Fruit fly (Drosophila melanogaster) whole organism, embryonic: ENCODE results near the gene Lip3.

ENCODE experiments used
- Ada2b ChIP-seq: fragments of 200-800 bp; sonication (Bioruptor generic); IDR thresholded peaks from 2 replicates; pipeline ENCODE4 v1.3.6; 2022; ENCODE audit warnings: missing biosample characterization, missing genetic modification characterization
- Asciz ChIP-seq: fragments of 200-800 bp; sonication (Bioruptor generic); optimal IDR thresholded peaks from 2 replicates; lab custom pipeline; 2017; ENCODE audit warnings: missing biosample characterization, mild to moderate bottlenecking, missing genetic modification characterization, missing genetic modification reagents
- B-H1 ChIP-seq: fragments of 200-800 bp; sonication (Bioruptor generic); IDR thresholded peaks from 3 replicates; pipeline ENCODE4 v1.3.6; 2022; ENCODE audit warnings: missing biosample characterization, missing genetic modification characterization
- BEAF-32 ChIP-seq: fragments of 200-800 bp; sonication (Bioruptor generic); optimal IDR thresholded peaks from 3 replicates; lab custom pipeline; 2017; ENCODE audit warnings: missing biosample characterization, missing genetic modification characterization, mild to moderate bottlenecking, moderate library complexity, missing genetic modification reagents
- Bteb2 ChIP-seq: fragments of 200-800 bp; sonication (Bioruptor generic); optimal IDR thresholded peaks from 2 replicates; lab custom pipeline; 2016; ENCODE audit warnings: missing biosample characterization, missing genetic modification characterization
- C15 ChIP-seq: fragments of 200-800 bp; sonication (Bioruptor generic); IDR thresholded peaks from 3 replicates; pipeline ENCODE4 v1.3.6; 2022; ENCODE audit warnings: missing biosample characterization, missing genetic modification characterization
- CG10321 ChIP-seq: fragments of 200-800 bp; sonication (Bioruptor generic); IDR thresholded peaks from 2 replicates; pipeline ENCODE4 v1.3.6; 2022; ENCODE audit warnings: missing biosample characterization, missing genetic modification characterization
- CG10654 ChIP-seq: fragments of 200-800 bp; sonication (Bioruptor generic); optimal IDR thresholded peaks from 2 replicates; lab custom pipeline; 2016; ENCODE audit warnings: missing biosample characterization, missing genetic modification characterization
- CG11695 ChIP-seq: fragments of 200-800 bp; sonication (Bioruptor generic); IDR thresholded peaks from 3 replicates; pipeline ENCODE4 v1.3.6; 2022; ENCODE audit warnings: missing biosample characterization, missing genetic modification characterization
- CG12104 ChIP-seq: fragments of 200-800 bp; sonication (Bioruptor generic); optimal IDR thresholded peaks from 3 replicates; lab custom pipeline; 2016; ENCODE audit warnings: missing biosample characterization, missing genetic modification characterization
- CG12236 ChIP-seq: fragments of 200-800 bp; sonication (Bioruptor generic); optimal IDR thresholded peaks from 2 replicates; lab custom pipeline; 2016; ENCODE audit warnings: missing biosample characterization, missing genetic modification characterization
- CG13123 ChIP-seq: fragments of 200-800 bp; sonication (Bioruptor generic); optimal IDR thresholded peaks from 2 replicates; lab custom pipeline; 2016; ENCODE audit warnings: missing biosample characterization, missing genetic modification characterization
- CG13624 ChIP-seq: fragments of 200-800 bp; sonication (Bioruptor generic); optimal IDR thresholded peaks from 2 replicates; lab custom pipeline; 2016; ENCODE audit warnings: missing biosample characterization, missing genetic modification characterization
- CG14710 ChIP-seq: fragments of 200-800 bp; sonication (Bioruptor generic); optimal IDR thresholded peaks from 3 replicates; lab custom pipeline; 2019; ENCODE audit warnings: missing biosample characterization, mild to moderate bottlenecking, missing genetic modification characterization, moderate library complexity
- CG17385 ChIP-seq: fragments of 200-800 bp; sonication (Bioruptor generic); optimal IDR thresholded peaks from 3 replicates; lab custom pipeline; 2018; ENCODE audit warnings: missing biosample characterization, mild to moderate bottlenecking, missing genetic modification characterization
- CG18619 ChIP-seq: fragments of 200-800 bp; sonication (Bioruptor generic); optimal IDR thresholded peaks from 3 replicates; lab custom pipeline; 2017; ENCODE audit warnings: missing biosample characterization, mild to moderate bottlenecking, missing genetic modification characterization
- CG2120 ChIP-seq: fragments of 200-800 bp; sonication (Bioruptor generic); optimal IDR thresholded peaks from 3 replicates; lab custom pipeline; 2016; ENCODE audit warnings: missing biosample characterization, missing genetic modification characterization
- CG32767 ChIP-seq: fragments of 200-800 bp; sonication (Bioruptor generic); IDR thresholded peaks from 2 replicates; pipeline ENCODE4 v1.3.6; 2022; ENCODE audit warnings: missing biosample characterization, missing genetic modification characterization
- CG34376 ChIP-seq: fragments of 200-800 bp; sonication (Bioruptor generic); optimal IDR thresholded peaks from 2 replicates; lab custom pipeline; 2018; ENCODE audit warnings: missing biosample characterization, mild to moderate bottlenecking, missing genetic modification characterization
- CG34422 ChIP-seq: fragments of 200-800 bp; sonication (Bioruptor generic); IDR thresholded peaks from 3 replicates; pipeline ENCODE4 v1.3.6; 2022; ENCODE audit warnings: missing biosample characterization, missing genetic modification characterization
- CG6854 ChIP-seq: fragments of 200-800 bp; sonication (Bioruptor generic); optimal IDR thresholded peaks from 3 replicates; lab custom pipeline; 2017; ENCODE audit warnings: missing biosample characterization, mild to moderate bottlenecking, missing genetic modification characterization
- CG7786 ChIP-seq: fragments of 200-800 bp; sonication (Bioruptor generic); optimal IDR thresholded peaks from 2 replicates; lab custom pipeline; 2016; ENCODE audit warnings: missing biosample characterization, missing genetic modification characterization
- CG9932 ChIP-seq: fragments of 200-800 bp; sonication (Bioruptor generic); IDR thresholded peaks from 2 replicates; pipeline ENCODE4 v1.3.6; 2022; ENCODE audit warnings: missing biosample characterization, missing genetic modification characterization
- CHES-1-like ChIP-seq: fragments of 200-800 bp; sonication (Bioruptor generic); optimal IDR thresholded peaks from 2 replicates; lab custom pipeline; 2016; ENCODE audit warnings: missing biosample characterization, missing genetic modification characterization
- Drgx ChIP-seq: fragments of 200-800 bp; sonication (Bioruptor generic); IDR thresholded peaks from 2 replicates; pipeline ENCODE4 v1.3.6; 2022; ENCODE audit warnings: missing biosample characterization, missing genetic modification characterization
- ERR ChIP-seq: fragments of 200-800 bp; sonication (Bioruptor generic); optimal IDR thresholded peaks from 2 replicates; lab custom pipeline; 2016; ENCODE audit warnings: missing biosample characterization, missing genetic modification characterization
- Eip74EF ChIP-seq, 2 experiments: fragments of 200-800 bp in 1 of 2; fragments of >200 bp in 1 of 2; sonication (Bioruptor generic) in 1 of 2; optimal IDR thresholded peaks; 2 replicates each; lab custom pipeline; 2017 to 2019; ENCODE audit warnings: missing biosample characterization in 2 of 2, missing genetic modification characterization in 2 of 2, mild to moderate bottlenecking in 1 of 2, moderate library complexity in 1 of 2
- Fer1 ChIP-seq: fragments of 200-800 bp; sonication (Bioruptor generic); optimal IDR thresholded peaks from 2 replicates; lab custom pipeline; 2017; ENCODE audit warnings: missing biosample characterization, mild to moderate bottlenecking, missing genetic modification characterization
- HHEX ChIP-seq: fragments of 200-800 bp; sonication (Bioruptor generic); optimal IDR thresholded peaks from 3 replicates; lab custom pipeline; 2017; ENCODE audit warnings: missing biosample characterization, mild to moderate bottlenecking, missing genetic modification characterization, missing genetic modification reagents
- Kr ChIP-seq: fragments of 200-800 bp; sonication (Bioruptor generic); optimal IDR thresholded peaks from 2 replicates; lab custom pipeline; 2017; ENCODE audit warnings: missing biosample characterization, mild to moderate bottlenecking, missing genetic modification characterization
- Myb ChIP-seq: fragments of 200-800 bp; sonication (Bioruptor generic); optimal IDR thresholded peaks from 2 replicates; lab custom pipeline; 2016; ENCODE audit warnings: missing biosample characterization, missing genetic modification characterization
- Optix ChIP-seq: fragments of 200-800 bp; sonication (Bioruptor generic); IDR thresholded peaks from 3 replicates; pipeline ENCODE4 v1.3.6; 2022; ENCODE audit warnings: missing biosample characterization, missing genetic modification characterization
- Spps ChIP-seq: fragments of 200-800 bp; sonication (Bioruptor generic); optimal IDR thresholded peaks from 2 replicates; lab custom pipeline; 2018; ENCODE audit warnings: missing biosample characterization, mild to moderate bottlenecking, missing genetic modification characterization
- ara ChIP-seq: fragments of 200-800 bp; sonication (Bioruptor generic); IDR thresholded peaks from 2 replicates; pipeline ENCODE4 v1.3.6; 2022; ENCODE audit warnings: missing biosample characterization, missing genetic modification characterization
- bsh ChIP-seq, 2 experiments: fragments of 200-800 bp; sonication (Bioruptor generic); optimal IDR thresholded peaks; 2 replicates each; lab custom pipeline; 2017 to 2018; ENCODE audit warnings: mild to moderate bottlenecking in 2 of 2, missing biosample characterization in 2 of 2, missing genetic modification characterization in 2 of 2, moderate library complexity in 1 of 2
- cad ChIP-seq: fragments of >200 bp; optimal IDR thresholded peaks from 2 replicates; lab custom pipeline; 2017; ENCODE audit warnings: missing biosample characterization, missing genetic modification characterization
- cg ChIP-seq: fragments of 200-800 bp; sonication (Bioruptor generic); optimal IDR thresholded peaks from 3 replicates; lab custom pipeline; 2019; ENCODE audit warnings: missing biosample characterization, mild to moderate bottlenecking, missing genetic modification characterization, moderate library complexity
- chn ChIP-seq: fragments of 200-800 bp; sonication (Bioruptor generic); optimal IDR thresholded peaks from 2 replicates; lab custom pipeline; 2016; ENCODE audit warnings: missing biosample characterization, missing genetic modification characterization
- ewg ChIP-seq: fragments of 200-800 bp; sonication (Bioruptor generic); optimal IDR thresholded peaks from 3 replicates; lab custom pipeline; 2017; ENCODE audit warnings: mild to moderate bottlenecking, missing biosample characterization, missing genetic modification reagents, missing genetic modification characterization
- fu2 ChIP-seq: fragments of 200-800 bp; sonication (Bioruptor generic); optimal IDR thresholded peaks from 2 replicates; lab custom pipeline; 2016; ENCODE audit warnings: missing biosample characterization, missing genetic modification characterization
- gfzf ChIP-seq: fragments of 200-800 bp; sonication (Bioruptor generic); optimal IDR thresholded peaks from 2 replicates; lab custom pipeline; 2016; ENCODE audit warnings: missing biosample characterization, mild to moderate bottlenecking, missing genetic modification characterization, moderate library complexity
- ind ChIP-seq: fragments of 200-800 bp; sonication (Bioruptor generic); optimal IDR thresholded peaks from 3 replicates; lab custom pipeline; 2016; ENCODE audit warnings: missing biosample characterization, missing genetic modification characterization
- mam ChIP-seq: fragments of 200-800 bp; sonication (Bioruptor generic); optimal IDR thresholded peaks from 3 replicates; lab custom pipeline; 2016; ENCODE audit warnings: missing biosample characterization, missing genetic modification characterization
- pan ChIP-seq, 4 experiments: fragments of >200 bp in 3 of 4; fragments of 200-800 bp in 1 of 4; sonication (Bioruptor generic) in 1 of 4; optimal IDR thresholded peaks in 3 of 4; IDR thresholded peaks in 1 of 4; 2 replicates each; pipeline versions ENCODE4 v1.3.6 to Lab custom; 2017 to 2022; ENCODE audit warnings: missing biosample characterization in 2 of 4, missing genetic modification characterization in 2 of 4, mixed read lengths in 1 of 4
- pb ChIP-seq: fragments of 200-800 bp; sonication (Bioruptor generic); optimal IDR thresholded peaks from 3 replicates; lab custom pipeline; 2016; ENCODE audit warnings: missing biosample characterization, missing genetic modification characterization
- ranshi ChIP-seq: fragments of 200-800 bp; sonication (Bioruptor generic); IDR thresholded peaks from 2 replicates; pipeline ENCODE4 v1.3.6; 2022; ENCODE audit warnings: missing biosample characterization, missing genetic modification characterization
- rib ChIP-seq: fragments of 200-800 bp; sonication (Bioruptor generic); IDR thresholded peaks from 2 replicates; pipeline ENCODE4 v1.3.6; 2022; ENCODE audit warnings: missing biosample characterization, missing genetic modification characterization
- sisA ChIP-seq: fragments of 200-800 bp; sonication (Bioruptor generic); IDR thresholded peaks from 2 replicates; pipeline ENCODE4 v1.3.6; 2022; ENCODE audit warnings: missing biosample characterization, missing genetic modification characterization
- stwl ChIP-seq: fragments of 200-800 bp; sonication (Bioruptor generic); optimal IDR thresholded peaks from 3 replicates; lab custom pipeline; 2018; ENCODE audit warnings: missing biosample characterization, mild to moderate bottlenecking, missing genetic modification characterization, moderate library complexity
- toy ChIP-seq: fragments of 200-800 bp; sonication (Bioruptor generic); IDR thresholded peaks from 2 replicates; pipeline ENCODE4 v1.3.6; 2022; ENCODE audit warnings: missing biosample characterization, missing genetic modification characterization

Gene Lip3

DNA sequence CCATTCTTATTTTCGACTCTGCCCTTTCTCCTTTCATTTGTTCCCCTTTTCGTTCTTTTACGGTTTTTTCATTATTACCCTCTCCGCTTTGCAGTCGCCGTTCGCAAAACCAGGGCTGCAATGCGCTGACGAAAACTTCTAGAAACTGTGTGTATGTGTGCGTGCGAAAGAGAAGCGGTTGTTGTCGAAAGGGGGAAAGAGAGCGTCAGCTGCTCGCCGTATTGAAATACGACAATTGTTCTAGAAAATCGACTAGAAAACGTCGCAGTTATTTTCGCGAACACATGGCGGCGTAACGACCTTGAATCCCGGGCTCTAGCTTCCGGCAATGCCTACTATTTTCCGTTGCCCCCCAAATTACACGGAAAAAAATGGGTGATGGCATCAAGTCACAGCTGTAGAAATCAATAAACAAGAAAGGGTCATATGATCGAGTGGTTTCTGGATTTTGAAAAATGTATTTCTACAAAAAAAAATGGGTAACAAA is 11.0 kb upstream of the Lip3 start (continued):
- TF ChIP-seq cg (GFP tag; lab: Kevin White, UChicago): peak; percentile 95
- TF ChIP-seq ewg (GFP tag; lab: Kevin White, UChicago): no peak
- TF ChIP-seq Eip74EF (GFP tag; optimal IDR thresholded peaks at IDR 0.05; lab: Kevin White, UChicago): no peak
- peak; percentile 69; the same call in 1 of the 2 replicates for TF ChIP-seq rib (GFP tag; lab: Robert Waterston, UW)
- TF ChIP-seq sisA (GFP tag; lab: Robert Waterston, UW): no peak
- TF ChIP-seq Spps (tag; lab: Kevin White, UChicago): no peak
- no peak for TF ChIP-seq Kr (GFP tag; lab: Kevin White, UChicago)
- peak; percentile 45; the same call in 1 of the 2 replicates for TF ChIP-seq CG32767 (GFP tag; lab: Robert Waterston, UW)
- TF ChIP-seq CG10654 (GFP tag; lab: Kevin White, UChicago): no peak
- TF ChIP-seq BEAF-32: no peak
- no peak for TF ChIP-seq pan (optimal IDR thresholded peaks at IDR 0.05; lab: Kevin White, UChicago)
- peak in 1 of 2 experiments; percentile 7 for TF ChIP-seq pan (GFP tag; optimal IDR thresholded peaks at IDR 0.05 in 1 of 2, IDR thresholded peaks at IDR 0.05 in 1 of 2)
- TF ChIP-seq mam (GFP tag; lab: Kevin White, UChicago): peak; percentile 46
- TF ChIP-seq B-H1: no peak
- no peak for TF ChIP-seq Drgx (GFP tag; lab: Robert Waterston, UW)
- TF ChIP-seq CG2120: peak; percentile 59
- no peak for TF ChIP-seq Asciz (GFP tag; lab: Kevin White, UChicago)
- peak; percentile 7 for TF ChIP-seq stwl (tag; lab: Kevin White, UChicago)
- no peak for TF ChIP-seq gfzf (GFP tag; lab: Kevin White, UChicago)
- TF ChIP-seq CG6854 (GFP tag; lab: Kevin White, UChicago): peak; percentile 7
- TF ChIP-seq ind: no peak
- TF ChIP-seq CG12236 (GFP tag; lab: Kevin White, UChicago): no peak
- peak; percentile 16 for TF ChIP-seq CG18619 (GFP tag; lab: Kevin White, UChicago)
- TF ChIP-seq pb (GFP tag; lab: Kevin White, UChicago): peak; percentile 11
- peak; percentile 26 for TF ChIP-seq CG13624
- TF ChIP-seq Myb (GFP tag; lab: Kevin White, UChicago): no peak
- TF ChIP-seq CG11695: peak; percentile 44; the same call in 1 of the 3 replicates
- TF ChIP-seq CG34422 (GFP tag; lab: Robert Waterston, UW): peak; percentile 48; the same call in 1 of the 3 replicates
- peak; percentile 31 for TF ChIP-seq CG34376
- no peak for TF ChIP-seq CHES-1-like
- peak; percentile 35 for TF ChIP-seq CG17385 (GFP tag; lab: Kevin White, UChicago)
- peak; percentile 28; the same call in 1 of the 2 replicates for TF ChIP-seq Ada2b (GFP tag; lab: Robert Waterston, UW)
- no peak for TF ChIP-seq C15
- peak; percentile 7 for TF ChIP-seq CG7786
- TF ChIP-seq toy (GFP tag; lab: Robert Waterston, UW): no peak
- peak; percentile 5 for TF ChIP-seq fu2 (GFP tag; lab: Kevin White, UChicago)
- TF ChIP-seq CG10321 (GFP tag; lab: Robert Waterston, UW): peak; percentile 28; the same call in 1 of the 2 replicates
- TF ChIP-seq Fer1 (GFP tag; lab: Kevin White, UChicago): peak; percentile 29
- peak; percentile 5 for TF ChIP-seq HHEX
- peak; percentile 7 for TF ChIP-seq Bteb2 (GFP tag; lab: Kevin White, UChicago)

DNA sequence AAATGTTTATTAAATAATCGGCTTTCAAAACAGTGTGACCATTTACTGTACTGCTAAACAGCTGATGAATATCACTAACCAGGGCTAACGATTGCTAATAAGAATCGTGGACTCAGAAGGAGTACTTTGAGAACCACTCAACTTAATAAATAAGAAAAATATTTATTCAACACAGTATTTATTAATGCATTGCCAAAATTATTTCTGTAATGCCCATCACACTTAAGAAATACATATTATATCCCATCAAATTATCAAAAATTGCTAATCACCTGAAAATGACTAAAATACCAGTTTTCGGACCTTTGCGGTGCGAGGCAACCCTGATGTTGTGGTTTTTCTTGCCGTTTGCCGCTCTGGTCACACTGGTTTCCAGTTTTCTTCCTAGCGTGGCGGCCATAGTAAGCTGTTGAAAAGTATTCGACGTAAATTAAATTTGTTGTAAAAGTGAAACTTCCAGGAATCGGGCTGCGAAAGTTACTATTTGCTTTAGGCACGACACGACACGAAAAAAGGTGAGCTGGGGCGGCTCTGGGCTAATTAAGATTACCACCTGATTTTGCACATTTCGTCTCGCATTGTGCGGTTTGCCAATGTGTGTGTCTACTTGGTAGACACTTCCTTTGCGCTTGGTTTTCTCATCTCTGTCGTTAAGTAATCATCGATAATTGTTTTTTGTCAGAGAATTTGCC is 10.2 kb upstream of the Lip3 start, which contains the start of the genes mRpS21 and Droj2:
Gene mRpS21 (minus strand): TSS at position 66 of the 692 bp plus-strand sequence.
Gene Droj2 (plus strand): TSS at position 363 of the 692 bp plus-strand sequence.
- no peak for TF ChIP-seq pan (optimal IDR thresholded peaks at IDR 0.05; lab: Kevin White, UChicago)
- no peak for TF ChIP-seq pan (GFP tag; optimal IDR thresholded peaks at IDR 0.05 in 1 of 2, IDR thresholded peaks at IDR 0.05 in 1 of 2)
- TF ChIP-seq CG9932 (GFP tag; lab: Robert Waterston, UW): peak; percentile 77
- TF ChIP-seq CG12236 (GFP tag; lab: Kevin White, UChicago): no peak
- no peak for TF ChIP-seq ara (GFP tag; lab: Robert Waterston, UW)
- peak; percentile 87 for TF ChIP-seq CG14710 (tag; lab: Kevin White, UChicago)
- TF ChIP-seq CG13123: no peak
- TF ChIP-seq bsh (GFP tag; optimal IDR thresholded peaks at IDR 0.05; lab: Kevin White, UChicago): peak in 1 of 2 experiments; percentile 36
- no peak for TF ChIP-seq Optix (GFP tag; lab: Robert Waterston, UW)
- no peak for TF ChIP-seq cad
- TF ChIP-seq chn (GFP tag; lab: Kevin White, UChicago): peak; percentile 18
- peak; percentile 37; the same call in 1 of the 2 replicates for TF ChIP-seq ranshi (GFP tag; lab: Robert Waterston, UW)
- TF ChIP-seq ERR: no peak
- peak; percentile 1 for TF ChIP-seq CG12104
- TF ChIP-seq ewg (GFP tag; lab: Kevin White, UChicago): peak; percentile 26
